Worm (Caenorhabditis elegans): ENCODE data around the gene mnat-1.
A peak's percentile ranks its signal among the peaks of the same experiment; 100 is the strongest.

Gene mnat-1

ce11 chrII:2442243-2442642 is 36.2 kb downstream of the mnat-1 start (continued):
- TF ChIP-seq jun-1 (tag; optimal IDR thresholded peaks at IDR 0.05) (no peak), nhr-90 (tag; optimal IDR thresholded peaks at IDR 0.05; ENCODE audit: poor library complexity) (no peak), unc-98 (GFP tag; IDR thresholded peaks at IDR 0.05) (no peak), ceh-63 (GFP tag; optimal IDR thresholded peaks at IDR 0.05) (no peak), efl-3 (GFP tag; optimal IDR thresholded peaks at IDR 0.05) (no peak), C04F5.9 (tag; optimal IDR thresholded peaks at IDR 0.05) (no peak), egl-13 (tag; optimal IDR thresholded peaks at IDR 0.05) (no peak), ama-1 (optimal IDR thresholded peaks at IDR 0.05) (no peak), skn-1 (tag; optimal IDR thresholded peaks at IDR 0.05) (no peak), lsy-2 (tag; optimal IDR thresholded peaks at IDR 0.05) (peak in 1 of 2 experiments; percentile 15), nhr-19 (GFP tag; conservative IDR thresholded peaks at IDR 0.05) (0 out of 2 replicates have a peak, but pooled peaks have one; percentile 3), pag-3 (tag; optimal IDR thresholded peaks at IDR 0.05; ENCODE audit: borderline replicate concordance, insufficient read depth) (no peak), hpl-2 (GFP tag; optimal IDR thresholded peaks at IDR 0.05) (no peak), fkh-8 (tag; optimal IDR thresholded peaks at IDR 0.05) (no peak), ztf-4 (tag; optimal IDR thresholded peaks at IDR 0.05) (no peak), fos-1 (tag; optimal IDR thresholded peaks at IDR 0.05) (peak; percentile 20), nhr-85 (tag) (peak; percentile 81), ets-5 (GFP tag; IDR thresholded peaks at IDR 0.05) (no peak), mef-2 (tag; optimal IDR thresholded peaks at IDR 0.05) (no peak), fkh-4 (tag; optimal IDR thresholded peaks at IDR 0.05; ENCODE audit: borderline replicate concordance) (no peak), fkh-10 (GFP tag; optimal IDR thresholded peaks at IDR 0.05) (no peak), nhr-237 (tag; optimal IDR thresholded peaks at IDR 0.05) (no peak), lin-14 (GFP tag; optimal IDR thresholded peaks at IDR 0.05) (peak; percentile 70), pax-3 (tag; optimal IDR thresholded peaks at IDR 0.05) (no peak), xbp-1 (tag; optimal IDR thresholded peaks at IDR 0.05) (no peak), C16A3.4 (tag; optimal IDR thresholded peaks at IDR 0.05) (no peak), mab-9 (GFP tag; IDR thresholded peaks at IDR 0.05) (no peak), C34B4.2 (tag; optimal IDR thresholded peaks at IDR 0.05) (no peak), mep-1 (tag; optimal IDR thresholded peaks at IDR 0.05) (peak; percentile 47), swsn-7 (tag; optimal IDR thresholded peaks at IDR 0.05) (no peak), nhr-71 (tag; optimal IDR thresholded peaks at IDR 0.05) (peak; percentile 37), mdl-1 (tag; optimal IDR thresholded peaks at IDR 0.05) (peak in 1 of 2 experiments; percentile 8), lin-39 (tag; optimal IDR thresholded peaks at IDR 0.05) (no peak), vab-15 (tag; optimal IDR thresholded peaks at IDR 0.05) (no peak), ceh-82 (tag; optimal IDR thresholded peaks at IDR 0.05) (no peak), Y116A8C.19 (tag; optimal IDR thresholded peaks at IDR 0.05; ENCODE audit: borderline replicate concordance) (no peak), unc-86 (tag; optimal IDR thresholded peaks at IDR 0.05) (no peak), nhr-77 (tag; optimal IDR thresholded peaks at IDR 0.05) (no peak), nhr-47 (tag; optimal IDR thresholded peaks at IDR 0.05) (no peak), sox-4 (tag; optimal IDR thresholded peaks at IDR 0.05) (no peak), irx-1 (tag; optimal IDR thresholded peaks at IDR 0.05) (no peak), grh-1 (GFP tag; IDR thresholded peaks at IDR 0.05) (no peak), ceh-8 (GFP tag; optimal IDR thresholded peaks at IDR 0.05) (no peak), nhr-20 (tag; optimal IDR thresholded peaks at IDR 0.05) (peak; percentile 54), rnt-1 (tag; optimal IDR thresholded peaks at IDR 0.05) (no peak), snpc-4 (tag; optimal IDR thresholded peaks at IDR 0.05) (no peak), isw-1 (GFP tag; IDR thresholded peaks at IDR 0.05) (no peak), nhr-12 (tag; optimal IDR thresholded peaks at IDR 0.05) (no peak), lin-15B (tag; optimal IDR thresholded peaks at IDR 0.05) (no peak), zip-4 (GFP tag; optimal IDR thresholded peaks at IDR 0.05) (no peak), ces-1 (GFP tag; optimal IDR thresholded peaks at IDR 0.05) (no peak), efl-1 (optimal IDR thresholded peaks at IDR 0.05) (peak in 1 of 2 experiments; percentile 20), efl-1 (GFP tag; optimal IDR thresholded peaks at IDR 0.05 in 1 of 2) (peak in 1 of 2 experiments; percentile 92), dsc-1 (tag; optimal IDR thresholded peaks at IDR 0.05) (no peak)
